Worm (Caenorhabditis elegans) whole organism, L4 larva: ENCODE data around the gene str-206.

Source experiments
- F37D6.2 ChIP-seq: sonication (generic microtip); optimal IDR thresholded peaks from 2 replicates; lab custom pipeline; 2016; ENCODE audit warnings: mild to moderate bottlenecking, missing genetic modification characterization, missing compliant biosample characterization
- F44E2.7 ChIP-seq: fragments of 200-800 bp; sonication (Bioruptor generic); IDR thresholded peaks from 2 replicates; pipeline ENCODE4 v2.1.2; 2022; ENCODE audit warnings: missing genetic modification characterization, missing compliant biosample characterization
- R02D3.7 ChIP-seq: fragments of 150-350 bp; sonication (generic microtip); optimal IDR thresholded peaks from 3 replicates; lab custom pipeline; 2014; ENCODE audit warnings: missing biosample characterization, missing genetic modification characterization
- ZK337.2 ChIP-seq: fragments of 200-800 bp; sonication (Bioruptor generic); IDR thresholded peaks from 2 replicates; pipeline ENCODE4 v1.3.6; 2022; ENCODE audit warnings: missing genetic modification reagents, missing genetic modification characterization, missing compliant biosample characterization
- ZK546.5 ChIP-seq, 2 experiments: sonication (generic microtip); optimal IDR thresholded peaks; 2 replicates each; lab custom pipeline; 2017; ENCODE audit warnings: missing biosample characterization in 2 of 2, missing genetic modification characterization in 2 of 2
- aha-1 ChIP-seq: fragments of 150-350 bp; peaks from one replicate; lab custom pipeline; 2014; ENCODE audit warnings: missing biosample characterization, missing genetic modification characterization
- arid-1 ChIP-seq: fragments of 200-800 bp; sonication (Bioruptor generic); conservative IDR thresholded peaks from 2 replicates; pipeline ENCODE4 v1.3.6; 2022; ENCODE audit warnings: missing genetic modification reagents, missing genetic modification characterization, missing compliant biosample characterization
- ceh-28 ChIP-seq: fragments of 150-350 bp; optimal IDR thresholded peaks from 2 replicates; lab custom pipeline; 2014; ENCODE audit warnings: missing biosample characterization, missing genetic modification reagents, missing genetic modification characterization
- ceh-32 ChIP-seq: sonication (generic microtip); optimal IDR thresholded peaks from 2 replicates; lab custom pipeline; 2016; ENCODE audit warnings: mild to moderate bottlenecking, missing genetic modification characterization, missing compliant biosample characterization; ENCODE audit not compliant: poor library complexity
- ceh-62 ChIP-seq: sonication (generic microtip); optimal IDR thresholded peaks from 2 replicates; lab custom pipeline; 2017; ENCODE audit warnings: missing biosample characterization, missing genetic modification characterization
- daf-16 ChIP-seq, 3 experiments: sonication (generic microtip); optimal IDR thresholded peaks; 2 replicates each; lab custom pipeline; 2016 to 2017; ENCODE audit warnings: missing genetic modification characterization in 3 of 3, missing genetic modification reagents in 3 of 3, mild to moderate bottlenecking in 2 of 3, missing compliant biosample characterization in 2 of 3, missing biosample characterization in 1 of 3, moderate library complexity in 1 of 3
- daf-19 ChIP-seq: fragments of 200-800 bp; sonication (Bioruptor generic); conservative IDR thresholded peaks from 2 replicates; pipeline ENCODE4 v1.3.6; 2022; ENCODE audit warnings: missing genetic modification characterization, missing compliant biosample characterization
- daf-8 ChIP-seq: fragments of 200-800 bp; sonication (Bioruptor generic); IDR thresholded peaks from 2 replicates; pipeline ENCODE4 v1.3.6; 2022; ENCODE audit warnings: missing genetic modification characterization, missing compliant biosample characterization
- dmd-6 ChIP-seq: fragments of 200-800 bp; sonication (Bioruptor generic); IDR thresholded peaks from 2 replicates; pipeline ENCODE4 v1.3.6; 2022; ENCODE audit warnings: missing genetic modification reagents, missing genetic modification characterization, missing compliant biosample characterization
- dve-1 ChIP-seq: sonication (generic microtip); optimal IDR thresholded peaks from 2 replicates; lab custom pipeline; 2017; ENCODE audit warnings: antibody characterized with exemption, mild to moderate bottlenecking, missing genetic modification characterization, missing compliant biosample characterization; ENCODE audit not compliant: insufficient read depth
- egl-27 ChIP-seq: sonication (generic microtip); optimal IDR thresholded peaks from 3 replicates; lab custom pipeline; 2017; ENCODE audit warnings: missing biosample characterization, missing genetic modification reagents, missing genetic modification characterization
- egl-43 ChIP-seq: fragments of 200-800 bp; sonication (Bioruptor generic); IDR thresholded peaks from 2 replicates; pipeline ENCODE4 v1.3.6; 2022; ENCODE audit warnings: missing genetic modification reagents, missing genetic modification characterization, missing compliant biosample characterization
- fos-1 ChIP-seq: fragments of 150-350 bp; optimal IDR thresholded peaks from 2 replicates; lab custom pipeline; 2014; ENCODE audit warnings: missing biosample characterization, missing genetic modification characterization
- hif-1 ChIP-seq, 2 experiments: sonication (generic microtip); optimal IDR thresholded peaks; 2 replicates each; lab custom pipeline; 2016 to 2017; ENCODE audit warnings: missing compliant biosample characterization in 2 of 2, missing genetic modification characterization in 2 of 2, missing genetic modification reagents in 2 of 2, missing genotype in 2 of 2, mild to moderate bottlenecking in 1 of 2
- hlh-11 ChIP-seq: fragments of 200-800 bp; sonication (Bioruptor generic); optimal IDR thresholded peaks from 2 replicates; lab custom pipeline; 2018; ENCODE audit warnings: mild to moderate bottlenecking, missing genetic modification characterization, missing compliant biosample characterization
- lim-7 ChIP-seq: fragments of 200-800 bp; sonication (Bioruptor generic); IDR thresholded peaks from 2 replicates; pipeline ENCODE4 v1.3.6; 2022; ENCODE audit warnings: missing genetic modification characterization, missing compliant biosample characterization
- lin-1 ChIP-seq: fragments of 200-800 bp; sonication (Bioruptor generic); IDR thresholded peaks from 2 replicates; pipeline ENCODE4 v1.3.6; 2022; ENCODE audit warnings: missing genetic modification reagents, missing genetic modification characterization, missing compliant biosample characterization
- madf-9 ChIP-seq: fragments of 200-800 bp; sonication (Bioruptor generic); conservative IDR thresholded peaks from 2 replicates; pipeline ENCODE4 v1.3.6; 2022; ENCODE audit warnings: missing genetic modification reagents, missing genetic modification characterization, missing compliant biosample characterization
- mdl-1 ChIP-seq, 2 experiments: fragments of 150-350 bp in 1 of 2; sonication (generic microtip) in 1 of 2; optimal IDR thresholded peaks; 2 replicates each; lab custom pipeline; 2014 to 2017; ENCODE audit warnings: missing biosample characterization in 2 of 2, missing genetic modification characterization in 2 of 2
- mep-1 ChIP-seq: fragments of 150-350 bp; sonication (generic microtip); optimal IDR thresholded peaks from 3 replicates; lab custom pipeline; 2014; ENCODE audit warnings: missing biosample characterization, missing genetic modification characterization
- mes-2 ChIP-seq: sonication (generic microtip); optimal IDR thresholded peaks from 2 replicates; lab custom pipeline; 2016; ENCODE audit warnings: missing genotype, mild to moderate bottlenecking, missing genetic modification characterization, missing compliant biosample characterization; ENCODE audit not compliant: poor library complexity, severe bottlenecking
- nhr-10 ChIP-seq: fragments of 150-350 bp; optimal IDR thresholded peaks from 2 replicates; lab custom pipeline; 2014; ENCODE audit warnings: missing biosample characterization, missing genetic modification characterization
- nhr-111 ChIP-seq: fragments of 200-800 bp; sonication (Bioruptor generic); optimal IDR thresholded peaks from 2 replicates; lab custom pipeline; 2018; ENCODE audit warnings: mild to moderate bottlenecking, missing genetic modification characterization, missing compliant biosample characterization
- nhr-28 ChIP-seq: fragments of 150-350 bp; optimal IDR thresholded peaks from 2 replicates; lab custom pipeline; 2014; ENCODE audit warnings: missing biosample characterization, missing genetic modification characterization
- nhr-48 ChIP-seq: sonication (generic microtip); optimal IDR thresholded peaks from 2 replicates; lab custom pipeline; 2016; ENCODE audit warnings: mild to moderate bottlenecking, missing genetic modification characterization, missing compliant biosample characterization
- nhr-77 ChIP-seq: fragments of 150-350 bp; optimal IDR thresholded peaks from 2 replicates; lab custom pipeline; 2014; ENCODE audit warnings: missing biosample characterization, missing genetic modification characterization
- php-3 ChIP-seq: fragments of 200-800 bp; sonication (Bioruptor generic); IDR thresholded peaks from 2 replicates; pipeline ENCODE4 v1.3.6; 2022; ENCODE audit warnings: missing genetic modification reagents, missing genetic modification characterization, missing compliant biosample characterization
- pqm-1 ChIP-seq: sonication (generic microtip); optimal IDR thresholded peaks from 2 replicates; lab custom pipeline; 2017; ENCODE audit warnings: missing biosample characterization, missing genetic modification characterization
- skn-1 ChIP-seq: fragments of 150-350 bp; optimal IDR thresholded peaks from 2 replicates; lab custom pipeline; 2014; ENCODE audit warnings: missing biosample characterization, missing genetic modification characterization
- spr-3 ChIP-seq: fragments of 200-800 bp; sonication (Bioruptor generic); optimal IDR thresholded peaks from 2 replicates; lab custom pipeline; 2018; ENCODE audit warnings: mild to moderate bottlenecking, missing genetic modification characterization, missing compliant biosample characterization
- unc-62 ChIP-seq, 3 experiments: fragments of 150-350 bp in 1 of 3; sonication (generic microtip); optimal IDR thresholded peaks in 2 of 3; peaks in 1 of 3; 1 replicate in 1 of 3; 2 replicates in 2 of 3; lab custom pipeline; 2014 to 2017; ENCODE audit warnings: missing biosample characterization in 3 of 3, missing genetic modification characterization in 3 of 3, missing genetic modification reagents in 3 of 3, missing genotype in 1 of 3
- zfp-3 ChIP-seq: fragments of 200-800 bp; sonication (Bioruptor generic); conservative IDR thresholded peaks from 2 replicates; pipeline ENCODE4 v1.3.6; 2022; ENCODE audit warnings: missing genetic modification reagents, missing genetic modification characterization, missing compliant biosample characterization
- zip-11 ChIP-seq: fragments of 200-800 bp; sonication (Bioruptor generic); IDR thresholded peaks from 2 replicates; pipeline ENCODE4 v1.3.6; 2022; ENCODE audit warnings: missing genetic modification characterization, missing compliant biosample characterization

The str-206 gene

DNA sequence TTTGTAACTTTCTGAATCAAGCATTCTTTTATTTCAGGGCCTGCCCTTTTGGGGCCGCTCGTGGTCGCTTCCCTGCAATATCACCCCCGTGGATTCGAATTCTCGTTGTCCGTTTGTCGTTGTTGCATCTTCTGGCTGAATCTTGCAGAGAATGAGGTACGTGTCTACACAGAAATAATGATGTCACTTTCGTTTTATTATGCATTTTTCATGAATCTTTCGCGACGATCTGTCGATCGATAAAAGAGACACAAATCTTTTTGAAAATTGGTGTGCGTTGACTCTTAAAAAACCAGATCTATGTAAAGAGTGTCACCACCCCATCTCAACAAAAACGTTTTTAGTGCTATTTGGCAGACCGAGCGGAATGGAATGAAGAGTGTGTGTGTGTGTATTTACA, 31.2 kb downstream of the str-206 start:
- TF ChIP-seq pqm-1 (tag; lab: Kevin White, UChicago) (no peak), arid-1 (GFP tag; lab: Robert Waterston, UW) (no peak), unc-62 (GFP tag; optimal IDR thresholded peaks at IDR 0.05 in 1 of 2; lab: Kevin White, UChicago) (peak in 1 of 2 experiments; percentile 95), unc-62 (tag; optimal IDR thresholded peaks at IDR 0.05; lab: Kevin White, UChicago) (no peak)

DNA sequence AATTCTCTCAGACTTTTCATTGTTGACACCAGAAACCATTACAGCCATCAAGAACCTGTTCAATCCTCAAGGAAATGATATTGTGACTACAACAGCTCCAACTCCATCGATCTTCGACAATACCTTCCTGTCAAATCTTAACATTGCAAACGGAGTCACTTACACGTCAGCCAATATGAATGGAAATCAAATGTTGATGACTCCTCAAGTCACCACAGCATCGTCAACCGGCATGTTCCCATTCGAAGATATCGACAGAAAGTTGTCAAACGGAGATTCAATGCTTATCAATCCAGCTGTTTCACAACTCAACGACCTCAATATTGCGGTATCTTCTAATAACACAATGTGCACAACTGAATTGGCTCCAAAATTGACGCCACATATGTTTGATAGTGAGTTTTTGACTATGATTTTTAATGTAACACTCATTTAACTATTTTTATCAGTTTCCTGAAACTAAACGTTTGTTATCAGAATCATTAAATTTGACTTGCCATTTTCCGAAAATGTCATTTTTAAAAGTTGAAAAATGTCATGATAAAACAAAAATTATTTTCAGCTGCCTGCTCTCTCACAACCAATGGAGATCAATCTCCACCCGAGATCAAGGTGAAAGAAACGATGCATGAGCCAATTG, 33.1 kb downstream of the str-206 start:
- TF ChIP-seq nhr-77 (tag; lab: Kevin White, UChicago), result peak; percentile 69
- peak; percentile 94 for TF ChIP-seq aha-1 (tag; lab: Kevin White, UChicago)
- TF ChIP-seq dmd-6 (GFP tag; lab: Robert Waterston, UW), result peak; percentile 85
- peak in 1 of 2 experiments; percentile 90 for TF ChIP-seq unc-62 (GFP tag; optimal IDR thresholded peaks at IDR 0.05 in 1 of 2; lab: Kevin White, UChicago)
- TF ChIP-seq unc-62 (tag; optimal IDR thresholded peaks at IDR 0.05; lab: Kevin White, UChicago), result no peak
- TF ChIP-seq nhr-48 (tag; lab: Kevin White, UChicago), result peak; percentile 66
- TF ChIP-seq hlh-11 (tag; lab: Kevin White, UChicago), result peak; percentile 37
- peak; percentile 57; the same call in 1 of the 2 replicates for TF ChIP-seq php-3 (GFP tag; lab: Robert Waterston, UW)
- TF ChIP-seq pqm-1 (tag; lab: Kevin White, UChicago), result peak; percentile 82
- no peak for TF ChIP-seq zip-11 (GFP tag; lab: Robert Waterston, UW)
- TF ChIP-seq nhr-10 (tag; lab: Kevin White, UChicago), result no peak
- no peak for TF ChIP-seq daf-16 (GFP tag; optimal IDR thresholded peaks at IDR 0.05; lab: Kevin White, UChicago)
- TF ChIP-seq daf-16 (tag; optimal IDR thresholded peaks at IDR 0.05; lab: Kevin White, UChicago), result peak; percentile 45
- TF ChIP-seq fos-1 (tag; lab: Kevin White, UChicago), result no peak
- peak; percentile 75 for TF ChIP-seq nhr-28 (tag; lab: Kevin White, UChicago)
- no peak for TF ChIP-seq zfp-3 (GFP tag; lab: Robert Waterston, UW)
- peak; percentile 69 for TF ChIP-seq dve-1 (tag; lab: Kevin White, UChicago)

DNA sequence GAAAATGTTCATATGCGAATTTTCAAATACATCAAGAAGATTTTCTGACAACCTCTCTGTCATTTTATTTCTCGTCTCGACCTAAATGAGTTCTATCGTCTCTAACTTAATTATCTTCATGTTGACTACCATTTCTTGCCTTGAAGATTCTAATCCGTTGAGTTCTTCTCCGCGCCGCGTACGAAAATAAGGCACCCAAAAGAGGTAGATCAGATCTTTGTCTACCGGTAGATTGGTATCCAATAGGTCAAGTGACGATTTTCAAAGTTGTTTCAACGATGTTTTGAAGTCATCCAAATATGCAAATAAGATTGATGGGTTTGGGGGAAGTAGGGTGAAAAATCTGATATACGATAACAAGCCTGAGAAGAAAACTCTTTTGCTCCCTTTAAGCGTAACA, 36.0 kb downstream of the str-206 start:
- no peak for TF ChIP-seq lin-1
- no peak for TF ChIP-seq arid-1 (GFP tag; lab: Robert Waterston, UW)
- TF ChIP-seq mdl-1 (tag; optimal IDR thresholded peaks at IDR 0.05; lab: Kevin White, UChicago), result no peak
- no peak for TF ChIP-seq nhr-111 (GFP tag; lab: Kevin White, UChicago)
- no peak for TF ChIP-seq daf-19
- TF ChIP-seq ceh-62 (tag; lab: Kevin White, UChicago), result no peak
- TF ChIP-seq skn-1 (tag; lab: Kevin White, UChicago), result no peak
- TF ChIP-seq mep-1 (tag; lab: Kevin White, UChicago), result no peak
- TF ChIP-seq mes-2 (tag; lab: Kevin White, UChicago), result no peak
- no peak for TF ChIP-seq egl-43 (GFP tag; lab: Robert Waterston, UW)

DNA sequence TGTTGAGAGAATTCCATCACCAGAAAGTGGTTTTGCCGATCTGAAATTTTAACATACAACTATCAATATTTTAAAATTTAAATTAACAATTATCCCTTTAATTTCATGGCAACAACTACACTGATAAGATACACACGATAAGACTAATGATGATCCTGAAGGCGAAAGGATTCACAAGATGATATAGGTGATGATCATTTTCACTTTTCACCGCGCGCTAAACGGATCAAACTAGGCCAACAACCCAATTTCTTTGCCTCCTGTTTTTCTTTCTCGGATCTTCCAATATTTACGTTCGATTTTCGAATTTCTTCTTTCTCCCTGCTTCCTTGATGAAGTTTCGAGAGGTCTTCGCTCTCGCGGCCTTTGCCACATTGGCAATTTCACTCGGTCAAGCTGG, 41.2 kb downstream of the str-206 start, which contains the start of gene K08B12.1:
TSS of gene K08B12.1 (plus strand) at position 229 of the 400 bp plus-strand sequence.
- TF ChIP-seq nhr-28 (tag; lab: Kevin White, UChicago) (peak; percentile 1), F37D6.2 (tag; lab: Kevin White, UChicago) (no peak), egl-27 (tag; lab: Kevin White, UChicago) (no peak), spr-3 (GFP tag; lab: Kevin White, UChicago) (no peak)
- TF ChIP-seq, all 104 proteins: peak for 1

DNA sequence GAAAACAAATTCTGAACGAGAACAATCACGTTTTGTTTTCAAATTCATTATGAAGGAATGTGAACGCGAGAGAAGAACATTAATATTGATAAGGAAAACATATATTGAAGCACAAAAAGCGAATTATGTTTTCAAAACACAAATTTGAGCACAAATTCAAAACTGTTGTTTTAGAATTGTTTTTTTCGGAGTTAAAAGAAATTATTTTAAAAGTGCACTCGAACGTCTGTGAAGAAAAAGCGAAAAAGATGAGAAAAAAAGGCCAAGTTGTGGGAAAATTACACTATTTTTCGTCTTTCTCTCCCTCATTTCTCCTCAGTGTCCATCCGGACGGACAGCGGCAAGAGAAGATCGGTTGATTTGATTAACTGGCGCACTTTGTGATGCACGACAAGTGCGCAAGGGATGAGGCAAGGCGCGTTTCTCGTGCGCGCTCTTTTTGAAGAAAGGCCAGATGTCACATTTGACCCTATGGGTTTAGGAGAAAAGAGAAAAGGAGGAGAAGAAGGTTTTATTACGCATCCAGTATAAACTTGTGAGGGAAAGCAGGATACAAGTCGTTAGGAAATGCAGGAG, 49.4 kb downstream of the str-206 start, which contains the start of gene mrck-1:
TSS of gene mrck-1 (minus strand) at position 51 of the 576 bp plus-strand sequence.
- TF ChIP-seq ceh-62 (tag; lab: Kevin White, UChicago) (no peak), nhr-111 (GFP tag; lab: Kevin White, UChicago) (no peak), ceh-28 (no peak), lim-7 (GFP tag; lab: Robert Waterston, UW) (0 out of 2 replicates have a peak, but pooled peaks have one; percentile 55), unc-62 (GFP tag; optimal IDR thresholded peaks at IDR 0.05 in 1 of 2; lab: Kevin White, UChicago) (peak in 1 of 2 experiments; percentile 87), unc-62 (tag; optimal IDR thresholded peaks at IDR 0.05; lab: Kevin White, UChicago) (no peak), egl-27 (tag; lab: Kevin White, UChicago) (no peak), ZK546.5 (tag; optimal IDR thresholded peaks at IDR 0.05; lab: Kevin White, UChicago) (no peak), R02D3.7 (no peak), nhr-77 (tag; lab: Kevin White, UChicago) (peak; percentile 58), madf-9 (GFP tag; lab: Robert Waterston, UW) (peak; percentile 72; the same call in 1 of the 2 replicates), F37D6.2 (tag; lab: Kevin White, UChicago) (peak; percentile 92), ZK337.2 (GFP tag; lab: Robert Waterston, UW) (peak; percentile 31; the same call in 1 of the 2 replicates), hif-1 (tag; optimal IDR thresholded peaks at IDR 0.05; lab: Kevin White, UChicago) (peak; percentile 42 to 83), ceh-32 (peak; percentile 70), daf-8 (GFP tag; lab: Robert Waterston, UW) (no peak), F44E2.7 (no peak)
